Worm (Caenorhabditis elegans) whole organism, young adult: ENCODE results near the gene K03B8.8.

Source experiments
- B0336.3 ChIP-seq: fragments of 200-800 bp; sonication (Bioruptor generic); IDR thresholded peaks from 2 replicates; pipeline ENCODE4 v1.3.6; 2022; ENCODE audit warnings: missing genetic modification characterization, missing compliant biosample characterization
- ama-1 ChIP-seq, 3 experiments: fragments of 150-350 bp in 1 of 3; sonication (generic microtip) in 2 of 3; optimal IDR thresholded peaks; 2 replicates each; lab custom pipeline; 2014 to 2018; ENCODE audit warnings: missing biosample characterization in 2 of 3, missing genetic modification characterization in 2 of 3, missing genetic modification reagents in 2 of 3
- ceh-40 ChIP-seq: fragments of 200-800 bp; sonication (Bioruptor generic); IDR thresholded peaks from 2 replicates; pipeline ENCODE4 v1.3.6; 2022; ENCODE audit warnings: missing genetic modification characterization, missing compliant biosample characterization
- dpl-1 ChIP-seq: fragments of 150-350 bp; optimal IDR thresholded peaks from 2 replicates; lab custom pipeline; 2014; ENCODE audit warnings: missing biosample characterization, missing genetic modification reagents, missing genetic modification characterization
- egrh-3 ChIP-seq: fragments of 200-800 bp; sonication (Bioruptor generic); IDR thresholded peaks from 2 replicates; pipeline ENCODE4 v1.3.6; 2022; ENCODE audit warnings: missing genetic modification reagents, missing genetic modification characterization, missing compliant biosample characterization
- ekl-4 ChIP-seq: fragments of 200-800 bp; sonication (Bioruptor generic); IDR thresholded peaks from 2 replicates; pipeline ENCODE4 v1.3.6; 2022; ENCODE audit warnings: missing genetic modification reagents, missing genetic modification characterization, missing compliant biosample characterization
- hlh-12 ChIP-seq: sonication (generic microtip); optimal IDR thresholded peaks from 2 replicates; lab custom pipeline; 2016; ENCODE audit warnings: missing genetic modification characterization, missing compliant biosample characterization
- lin-40 ChIP-seq: sonication (generic microtip); optimal IDR thresholded peaks from 2 replicates; lab custom pipeline; 2016; ENCODE audit warnings: missing genetic modification characterization, mild to moderate bottlenecking, missing compliant biosample characterization, missing genotype, missing genetic modification reagents
- lsl-1 ChIP-seq: fragments of 200-800 bp; sonication (Bioruptor generic); optimal IDR thresholded peaks from 2 replicates; lab custom pipeline; 2018; ENCODE audit warnings: mild to moderate bottlenecking, missing genetic modification characterization, moderate library complexity, missing compliant biosample characterization
- nhr-179 ChIP-seq: sonication (generic microtip); optimal IDR thresholded peaks from 2 replicates; lab custom pipeline; 2016; ENCODE audit warnings: mild to moderate bottlenecking, missing genetic modification characterization, missing compliant biosample characterization
- sdz-38 ChIP-seq: sonication (generic microtip); optimal IDR thresholded peaks from 2 replicates; lab custom pipeline; 2016; ENCODE audit warnings: missing genotype, missing genetic modification characterization, missing compliant biosample characterization
- snpc-4 ChIP-seq, 5 experiments: fragments of 150-350 bp in 1 of 5; sonication (generic microtip) in 4 of 5; optimal IDR thresholded peaks; 2 replicates each; lab custom pipeline; 2014 to 2018; ENCODE audit warnings: missing genetic modification characterization in 5 of 5, missing biosample characterization in 3 of 5, antibody characterized with exemption in 2 of 5, mild to moderate bottlenecking in 2 of 5, missing compliant biosample characterization in 2 of 5, missing genotype in 2 of 5, moderate library complexity in 2 of 5, missing genetic modification reagents in 1 of 5
- unc-62 ChIP-seq: fragments of 150-350 bp; optimal IDR thresholded peaks from 2 replicates; lab custom pipeline; 2014; ENCODE audit warnings: missing biosample characterization, missing genetic modification reagents, missing genetic modification characterization
- ztf-22 ChIP-seq: fragments of 200-800 bp; sonication (Bioruptor generic); optimal IDR thresholded peaks from 2 replicates; lab custom pipeline; 2018; ENCODE audit warnings: mild to moderate bottlenecking, missing genetic modification characterization, moderate library complexity, missing compliant biosample characterization

ce11 chrV:11389776-11390175 is 21.0 kb downstream of the K03B8.8 start, which contains the start of gene col-155:
- no peak for TF ChIP-seq lsl-1 (GFP tag; lab: Kevin White, UChicago)
- TF ChIP-seq lin-40 (tag; lab: Kevin White, UChicago) = no peak
- no peak for TF ChIP-seq hlh-12
- no peak for TF ChIP-seq egrh-3 (GFP tag; lab: Robert Waterston, UW)
- no peak for TF ChIP-seq ekl-4
- TF ChIP-seq nhr-179 = no peak
- no peak for TF ChIP-seq ceh-40
- TF ChIP-seq snpc-4 (GFP tag; optimal IDR thresholded peaks at IDR 0.05; lab: Kevin White, UChicago) = no peak
- TF ChIP-seq snpc-4 (tag; optimal IDR thresholded peaks at IDR 0.05; lab: Kevin White, UChicago) = no peak
- TF ChIP-seq B0336.3 = no peak
- no peak for TF ChIP-seq ztf-22
- TF ChIP-seq dpl-1 (GFP tag; lab: Kevin White, UChicago) = no peak
- TF ChIP-seq unc-62 (GFP tag; lab: Kevin White, UChicago) = no peak
- TF ChIP-seq sdz-38 (tag; lab: Kevin White, UChicago) = no peak
- TF ChIP-seq ama-1 (optimal IDR thresholded peaks at IDR 0.05; lab: Kevin White, UChicago) = no peak
- TF ChIP-seq ama-1 (GFP tag; optimal IDR thresholded peaks at IDR 0.05; lab: Kevin White, UChicago) = no peak
